Fruit fly (Drosophila melanogaster) whole organism, embryonic: ENCODE data around the gene mRRF2.

ENCODE experiments used
- Bgb ChIP-seq: fragments of 200-800 bp; sonication (Bioruptor generic); IDR thresholded peaks from 2 replicates; pipeline ENCODE4 v1.3.6; 2022; ENCODE audit warnings: missing biosample characterization, missing genetic modification characterization; ENCODE audit not compliant: partially characterized antibody
- CG1024 ChIP-seq: fragments of 200-800 bp; sonication (Bioruptor generic); IDR thresholded peaks from 2 replicates; pipeline ENCODE4 v1.3.6; 2022; ENCODE audit warnings: missing biosample characterization, missing genetic modification characterization
- CG10366 ChIP-seq: fragments of 200-800 bp; sonication (Bioruptor generic); IDR thresholded peaks from 2 replicates; pipeline ENCODE4 v1.3.6; 2022; ENCODE audit warnings: missing biosample characterization, missing genetic modification characterization
- CG10462 ChIP-seq: fragments of 200-800 bp; sonication (Bioruptor generic); optimal IDR thresholded peaks from 2 replicates; lab custom pipeline; 2016; ENCODE audit warnings: missing biosample characterization, missing genetic modification characterization
- CG11560 ChIP-seq: fragments of 200-800 bp; sonication (Bioruptor generic); IDR thresholded peaks from 3 replicates; pipeline ENCODE4 v1.3.6; 2022; ENCODE audit warnings: missing biosample characterization, missing genetic modification characterization
- CG11723 ChIP-seq: fragments of 200-800 bp; sonication (Bioruptor generic); optimal IDR thresholded peaks from 2 replicates; lab custom pipeline; 2017; ENCODE audit warnings: missing biosample characterization, mild to moderate bottlenecking, missing genetic modification characterization
- CG12744 ChIP-seq: fragments of 200-800 bp; sonication (Bioruptor generic); optimal IDR thresholded peaks from 2 replicates; lab custom pipeline; 2016; ENCODE audit warnings: missing biosample characterization, missing genetic modification characterization
- CG12942 ChIP-seq: fragments of 200-800 bp; sonication (Bioruptor generic); optimal IDR thresholded peaks from 3 replicates; lab custom pipeline; 2016; ENCODE audit warnings: missing biosample characterization, missing genetic modification characterization
- CG15269 ChIP-seq: fragments of 200-800 bp; sonication (Bioruptor generic); optimal IDR thresholded peaks from 2 replicates; lab custom pipeline; 2018; ENCODE audit warnings: missing biosample characterization, mild to moderate bottlenecking, missing genetic modification characterization, moderate library complexity
- CG17328 ChIP-seq: fragments of 200-800 bp; sonication (Bioruptor generic); IDR thresholded peaks from 2 replicates; pipeline ENCODE4 v1.3.6; 2022; ENCODE audit warnings: missing biosample characterization, missing genetic modification characterization
- CG17385 ChIP-seq: fragments of 200-800 bp; sonication (Bioruptor generic); optimal IDR thresholded peaks from 3 replicates; lab custom pipeline; 2018; ENCODE audit warnings: missing biosample characterization, mild to moderate bottlenecking, missing genetic modification characterization
- CG2202 ChIP-seq: fragments of 200-800 bp; sonication (Bioruptor generic); optimal IDR thresholded peaks from 2 replicates; lab custom pipeline; 2018; ENCODE audit warnings: missing biosample characterization, mild to moderate bottlenecking, missing genetic modification characterization
- CG3407 ChIP-seq: fragments of 200-800 bp; sonication (Bioruptor generic); optimal IDR thresholded peaks from 2 replicates; lab custom pipeline; 2018; ENCODE audit warnings: missing biosample characterization, mild to moderate bottlenecking, missing genetic modification characterization
- CG4707 ChIP-seq: fragments of 200-800 bp; sonication (Bioruptor generic); optimal IDR thresholded peaks from 2 replicates; lab custom pipeline; 2018; ENCODE audit warnings: missing biosample characterization, mild to moderate bottlenecking, missing genetic modification characterization, moderate library complexity
- CG5245 ChIP-seq: fragments of 200-800 bp; sonication (Bioruptor generic); optimal IDR thresholded peaks from 3 replicates; lab custom pipeline; 2016; ENCODE audit warnings: missing biosample characterization, missing genetic modification characterization
- CG6813 ChIP-seq: fragments of 200-800 bp; sonication (Bioruptor generic); optimal IDR thresholded peaks from 2 replicates; lab custom pipeline; 2017; ENCODE audit warnings: missing biosample characterization, missing genetic modification characterization, mild to moderate bottlenecking, moderate library complexity, missing genetic modification reagents
- CG7271 ChIP-seq: fragments of 200-800 bp; sonication (Bioruptor generic); optimal IDR thresholded peaks from 2 replicates; lab custom pipeline; 2018; ENCODE audit warnings: missing biosample characterization, mild to moderate bottlenecking, missing genetic modification characterization, moderate library complexity
- CG9817 ChIP-seq: fragments of 200-800 bp; sonication (Bioruptor generic); optimal IDR thresholded peaks from 2 replicates; lab custom pipeline; 2018; ENCODE audit warnings: missing biosample characterization, mild to moderate bottlenecking, missing genetic modification characterization, moderate library complexity
- E2f1 ChIP-seq: fragments of 200-800 bp; sonication (Bioruptor generic); IDR thresholded peaks from 2 replicates; pipeline ENCODE4 v1.3.6; 2022; ENCODE audit warnings: missing biosample characterization, missing genetic modification characterization
- Fer3 ChIP-seq: fragments of 200-800 bp; sonication (Bioruptor generic); optimal IDR thresholded peaks from 2 replicates; lab custom pipeline; 2018; ENCODE audit warnings: missing biosample characterization, mild to moderate bottlenecking, missing genetic modification characterization, moderate library complexity
- GATAe ChIP-seq: fragments of 200-800 bp; sonication (Bioruptor generic); conservative IDR thresholded peaks from 2 replicates; pipeline ENCODE4 v1.3.6; 2022; ENCODE audit warnings: missing biosample characterization, missing genetic modification characterization
- H2.0 ChIP-seq: fragments of 200-800 bp; sonication (Bioruptor generic); IDR thresholded peaks from 2 replicates; pipeline ENCODE4 v1.3.6; 2022; ENCODE audit warnings: missing biosample characterization, missing genetic modification characterization
- Hey ChIP-seq: fragments of 200-800 bp; sonication (Bioruptor generic); optimal IDR thresholded peaks from 3 replicates; lab custom pipeline; 2018; ENCODE audit warnings: missing biosample characterization, mild to moderate bottlenecking, missing genetic modification characterization
- HmgD ChIP-seq: fragments of 200-800 bp; sonication (Bioruptor generic); optimal IDR thresholded peaks from 3 replicates; lab custom pipeline; 2016; ENCODE audit warnings: missing biosample characterization, missing genetic modification characterization
- Hr39 ChIP-seq: fragments of >200 bp; optimal IDR thresholded peaks from 2 replicates; lab custom pipeline; 2017
- Lhr ChIP-seq: fragments of 200-800 bp; sonication (Bioruptor generic); optimal IDR thresholded peaks from 3 replicates; lab custom pipeline; 2017; ENCODE audit warnings: mild to moderate bottlenecking, missing biosample characterization, missing genetic modification reagents, missing genetic modification characterization
- MBD-R2 ChIP-seq: fragments of 200-800 bp; sonication (Bioruptor generic); IDR thresholded peaks from 2 replicates; pipeline ENCODE4 v1.3.6; 2022; ENCODE audit warnings: missing biosample characterization, missing genetic modification characterization
- Nf-YB ChIP-seq: fragments of 200-800 bp; sonication (Bioruptor generic); optimal IDR thresholded peaks from 3 replicates; lab custom pipeline; 2019; ENCODE audit warnings: missing biosample characterization, mild to moderate bottlenecking, missing genetic modification characterization, moderate library complexity
- Opbp ChIP-seq: fragments of 200-800 bp; sonication (Bioruptor generic); IDR thresholded peaks from 3 replicates; pipeline ENCODE4 v1.3.6; 2022; ENCODE audit warnings: missing biosample characterization, missing genetic modification characterization; ENCODE audit not compliant: partially characterized antibody
- PHDP ChIP-seq: fragments of 200-800 bp; sonication (Bioruptor generic); optimal IDR thresholded peaks from 3 replicates; lab custom pipeline; 2018; ENCODE audit warnings: missing biosample characterization, mild to moderate bottlenecking, missing genetic modification characterization, moderate library complexity
- Sry-δ ChIP-seq: fragments of 200-800 bp; sonication (Bioruptor generic); optimal IDR thresholded peaks from 2 replicates; lab custom pipeline; 2016; ENCODE audit warnings: missing biosample characterization, missing genetic modification characterization
- Ssrp ChIP-seq: fragments of 200-800 bp; sonication (Bioruptor generic); optimal IDR thresholded peaks from 2 replicates; lab custom pipeline; 2018; ENCODE audit warnings: missing biosample characterization, mild to moderate bottlenecking, missing genetic modification characterization, moderate library complexity
- Trl ChIP-seq, 3 experiments: fragments of >200 bp in 2 of 3; fragments of 200-800 bp in 1 of 3; sonication (Bioruptor generic) in 1 of 3; optimal IDR thresholded peaks; 2 replicates in 1 of 3; 3 replicates in 2 of 3; lab custom pipeline; 2016 to 2017; ENCODE audit warnings: missing biosample characterization in 1 of 3, missing genetic modification characterization in 1 of 3
- bsh ChIP-seq, 2 experiments: fragments of 200-800 bp; sonication (Bioruptor generic); optimal IDR thresholded peaks; 2 replicates each; lab custom pipeline; 2017 to 2018; ENCODE audit warnings: mild to moderate bottlenecking in 2 of 2, missing biosample characterization in 2 of 2, missing genetic modification characterization in 2 of 2, moderate library complexity in 1 of 2
- crp ChIP-seq, 2 experiments: fragments of 200-800 bp; sonication (Bioruptor generic); optimal IDR thresholded peaks; 2 replicates in 1 of 2; 3 replicates in 1 of 2; lab custom pipeline; 2017; ENCODE audit warnings: missing biosample characterization in 2 of 2, missing genetic modification characterization in 2 of 2, mild to moderate bottlenecking in 1 of 2, moderate library complexity in 1 of 2
- exex ChIP-seq: fragments of 200-800 bp; sonication (Bioruptor generic); optimal IDR thresholded peaks from 4 replicates; lab custom pipeline; 2018; ENCODE audit warnings: missing biosample characterization, mild to moderate bottlenecking, missing genetic modification characterization, moderate library complexity
- fru ChIP-seq: fragments of >200 bp; optimal IDR thresholded peaks from 2 replicates; lab custom pipeline; 2017
- hth ChIP-seq: fragments of >200 bp; optimal IDR thresholded peaks from 2 replicates; lab custom pipeline; 2017; ENCODE audit warnings: inconsistent platforms
- inv ChIP-seq: fragments of 200-800 bp; sonication (Bioruptor generic); IDR thresholded peaks from 2 replicates; pipeline ENCODE4 v1.3.6; 2022; ENCODE audit warnings: missing biosample characterization, missing genetic modification characterization; ENCODE audit not compliant: partially characterized antibody
- klu ChIP-seq: fragments of 200-800 bp; sonication (Bioruptor generic); IDR thresholded peaks from 2 replicates; pipeline ENCODE4 v1.3.6; 2022; ENCODE audit warnings: missing biosample characterization, missing genetic modification characterization
- mam ChIP-seq: fragments of 200-800 bp; sonication (Bioruptor generic); optimal IDR thresholded peaks from 3 replicates; lab custom pipeline; 2016; ENCODE audit warnings: missing biosample characterization, missing genetic modification characterization
- mld ChIP-seq: fragments of 200-800 bp; sonication (Bioruptor generic); IDR thresholded peaks from 3 replicates; pipeline ENCODE4 v1.3.6; 2022; ENCODE audit warnings: missing biosample characterization, missing genetic modification characterization; ENCODE audit not compliant: partially characterized antibody
- onecut ChIP-seq: fragments of 200-800 bp; sonication (Bioruptor generic); IDR thresholded peaks from 2 replicates; pipeline ENCODE4 v1.3.6; 2022; ENCODE audit warnings: missing biosample characterization, missing genetic modification characterization
- pho ChIP-seq: fragments of 200-800 bp; sonication (Bioruptor generic); optimal IDR thresholded peaks from 2 replicates; lab custom pipeline; 2016; ENCODE audit warnings: missing biosample characterization, missing genetic modification characterization
- slbo ChIP-seq: fragments of 200-800 bp; sonication (Bioruptor generic); IDR thresholded peaks from 2 replicates; pipeline ENCODE4 v1.3.6; 2022; ENCODE audit warnings: missing biosample characterization, missing genetic modification characterization
- sr ChIP-seq: fragments of 200-800 bp; sonication (Bioruptor generic); IDR thresholded peaks from 3 replicates; pipeline ENCODE4 v1.3.6; 2022; ENCODE audit warnings: missing biosample characterization, missing genetic modification characterization
- sug ChIP-seq: fragments of 200-800 bp; optimal IDR thresholded peaks from 2 replicates; lab custom pipeline; 2019; ENCODE audit warnings: missing biosample characterization, mild to moderate bottlenecking, missing genetic modification characterization, moderate library complexity
- tgo ChIP-seq: fragments of 200-800 bp; sonication (Bioruptor generic); IDR thresholded peaks from 3 replicates; pipeline ENCODE4 v1.3.6; 2022; ENCODE audit warnings: missing biosample characterization, missing genetic modification characterization
- tx ChIP-seq: fragments of 200-800 bp; sonication (Bioruptor generic); optimal IDR thresholded peaks from 2 replicates; lab custom pipeline; 2016; ENCODE audit warnings: missing biosample characterization, missing genetic modification characterization
- unpg ChIP-seq: fragments of 200-800 bp; sonication (Bioruptor generic); optimal IDR thresholded peaks from 3 replicates; lab custom pipeline; 2018; ENCODE audit warnings: missing biosample characterization, mild to moderate bottlenecking, missing genetic modification characterization, moderate library complexity
- wek ChIP-seq: fragments of 200-800 bp; sonication (Bioruptor generic); optimal IDR thresholded peaks from 3 replicates; lab custom pipeline; 2018; ENCODE audit warnings: missing biosample characterization, mild to moderate bottlenecking, missing genetic modification characterization, moderate library complexity

The mRRF2 gene

DNA sequence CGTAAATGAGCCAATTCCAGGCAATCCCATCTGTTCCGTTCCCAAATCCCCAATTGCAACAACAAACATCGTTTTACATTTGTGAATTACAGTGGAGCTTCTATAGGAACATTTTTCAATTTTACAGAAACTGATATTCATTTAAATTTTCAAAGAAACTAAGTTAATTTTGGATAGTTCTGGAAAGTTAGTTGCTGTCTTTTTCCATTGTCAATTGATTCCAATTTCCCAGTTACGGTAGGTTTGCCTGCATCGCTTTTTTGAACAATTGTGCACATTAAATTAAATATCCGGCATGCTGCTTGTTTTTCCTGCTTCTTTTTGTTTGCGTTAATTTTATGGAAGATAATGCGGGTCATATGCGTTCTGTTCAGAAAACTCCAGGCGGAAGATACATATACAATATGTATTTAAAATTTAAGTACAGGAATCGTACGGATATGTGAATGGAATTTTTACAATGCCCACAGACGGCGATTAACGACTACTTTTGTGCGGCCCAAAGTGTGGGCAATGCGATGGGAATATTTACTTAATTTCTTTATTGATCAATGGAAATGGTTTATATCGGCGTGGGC, 14.5 kb downstream of the mRRF2 start (continued):
- TF ChIP-seq Opbp (GFP tag; lab: Robert Waterston, UW) (no peak), inv (GFP tag; lab: Robert Waterston, UW) (no peak), CG5245 (GFP tag; lab: Kevin White, UChicago) (no peak), tgo (GFP tag; lab: Robert Waterston, UW) (no peak), CG4707 (peak; percentile 1), CG15269 (tag; lab: Kevin White, UChicago) (peak; percentile 62), Fer3 (peak; percentile 25), Lhr (no peak), slbo (GFP tag; lab: Robert Waterston, UW) (peak; percentile 78), sr (no peak), HmgD (GFP tag; lab: Kevin White, UChicago) (no peak), klu (GFP tag; lab: Robert Waterston, UW) (no peak), CG11723 (GFP tag; lab: Kevin White, UChicago) (peak; percentile 19), Bgb (GFP tag; lab: Robert Waterston, UW) (no peak), mld (no peak), sug (peak; percentile 17), Hey (tag; lab: Kevin White, UChicago) (no peak), E2f1 (GFP tag; lab: Robert Waterston, UW) (no peak), CG9817 (tag; lab: Kevin White, UChicago) (peak; percentile 47), CG17328 (GFP tag; lab: Robert Waterston, UW) (peak; percentile 38; the same call in 1 of the 2 replicates), Hr39 (lab: Kevin White, UChicago) (no peak), CG1024 (GFP tag; lab: Robert Waterston, UW) (no peak), CG10462 (no peak), Ssrp (tag; lab: Kevin White, UChicago) (peak; percentile 3), CG2202 (tag; lab: Kevin White, UChicago) (no peak), CG7271 (tag; lab: Kevin White, UChicago) (no peak), MBD-R2 (GFP tag; lab: Robert Waterston, UW) (peak; percentile 23; the same call in 1 of the 2 replicates), pho (GFP tag; lab: Kevin White, UChicago) (no peak), Nf-YB (GFP tag; lab: Kevin White, UChicago) (no peak), CG17385 (peak; percentile 50), mam (GFP tag; lab: Kevin White, UChicago) (peak; percentile 44), hth (lab: Kevin White, UChicago) (no peak), GATAe (GFP tag; lab: Robert Waterston, UW) (no peak), onecut (GFP tag; lab: Robert Waterston, UW) (no peak), tx (GFP tag; lab: Kevin White, UChicago) (no peak), PHDP (peak; percentile 34), CG12942 (peak; percentile 14), fru (lab: Kevin White, UChicago) (no peak), CG11560 (tag; lab: Robert Waterston, UW) (no peak), CG12744 (GFP tag; lab: Kevin White, UChicago) (no peak), wek (no peak), Sry-δ (GFP tag; lab: Kevin White, UChicago) (no peak), unpg (GFP tag; lab: Kevin White, UChicago) (peak; percentile 49), CG3407 (GFP tag; lab: Kevin White, UChicago) (no peak), CG10366 (GFP tag; lab: Robert Waterston, UW) (peak; percentile 52), Trl (optimal IDR thresholded peaks at IDR 0.05; lab: Kevin White, UChicago) (no peak), Trl (GFP tag; optimal IDR thresholded peaks at IDR 0.05; lab: Kevin White, UChicago) (no peak), CG6813 (no peak), exex (tag; lab: Kevin White, UChicago) (no peak), crp (GFP tag; optimal IDR thresholded peaks at IDR 0.05; lab: Kevin White, UChicago) (no peak), H2.0 (peak; percentile 43), bsh (GFP tag; optimal IDR thresholded peaks at IDR 0.05; lab: Kevin White, UChicago) (peak in 1 of 2 experiments; percentile 49)
